Fruit fly (Drosophila melanogaster) whole organism, wandering third instar larva: ENCODE results near the gene Sgs5bis.

Experiments used
- Abd-B ChIP-seq: fragments of >200 bp; optimal IDR thresholded peaks from 2 replicates; lab custom pipeline; 2017; ENCODE audit warnings: missing biosample characterization, missing genetic modification characterization
- CrebA ChIP-seq: fragments of 200-800 bp; sonication (Bioruptor generic); optimal IDR thresholded peaks from 2 replicates; lab custom pipeline; 2016; ENCODE audit warnings: missing biosample characterization, mild to moderate bottlenecking, missing genetic modification characterization, borderline replicate concordance
- Dfd ChIP-seq: fragments of >200 bp; optimal IDR thresholded peaks from 2 replicates; lab custom pipeline; 2017; ENCODE audit warnings: missing biosample characterization, missing genetic modification characterization
- Dif ChIP-seq: fragments of 200-275, 200-300 bp; sonication (Bioruptor generic); optimal IDR thresholded peaks from 2 replicates; lab custom pipeline; 2018; ENCODE audit warnings: missing biosample characterization, missing genetic modification characterization; ENCODE audit not compliant: partially characterized antibody
- GATAd ChIP-seq: sonication (Bioruptor generic); optimal IDR thresholded peaks from 2 replicates; lab custom pipeline; 2016; ENCODE audit warnings: missing biosample characterization, missing genetic modification characterization
- Hnf4 ChIP-seq: fragments of 200-800 bp; sonication (Bioruptor generic); optimal IDR thresholded peaks from 2 replicates; lab custom pipeline; 2016; ENCODE audit warnings: missing biosample characterization, mild to moderate bottlenecking, missing genetic modification characterization
- Hr78 ChIP-seq: fragments of >200 bp; optimal IDR thresholded peaks from 2 replicates; lab custom pipeline; 2017; ENCODE audit warnings: missing biosample characterization, missing genetic modification characterization
- Hr83 ChIP-seq: fragments of 200-300 bp; sonication (Bioruptor generic); optimal IDR thresholded peaks from 2 replicates; lab custom pipeline; 2016; ENCODE audit warnings: missing biosample characterization, mild to moderate bottlenecking, missing genetic modification characterization, moderate library complexity; ENCODE audit not compliant: poor library complexity, severe bottlenecking
- Jra ChIP-seq: sonication (Bioruptor generic); optimal IDR thresholded peaks from 2 replicates; lab custom pipeline; 2016; ENCODE audit warnings: missing biosample characterization, missing genetic modification characterization
- Mio ChIP-seq: sonication (Bioruptor generic); optimal IDR thresholded peaks from 2 replicates; lab custom pipeline; 2016; ENCODE audit warnings: missing biosample characterization, missing genetic modification characterization
- Myc ChIP-seq: fragments of >200 bp; optimal IDR thresholded peaks from 2 replicates; lab custom pipeline; 2017
- N ChIP-seq: fragments of >200 bp; optimal IDR thresholded peaks from 2 replicates; lab custom pipeline; 2018; ENCODE audit warnings: missing biosample characterization, missing external identifiers, missing genetic modification characterization
- Rel ChIP-seq, 2 experiments: fragments of 200-800 bp; sonication (Bioruptor generic) in 1 of 2; optimal IDR thresholded peaks; 2 replicates in 1 of 2; 3 replicates in 1 of 2; lab custom pipeline; 2016 to 2019; ENCODE audit warnings: mild to moderate bottlenecking in 2 of 2, missing biosample characterization in 2 of 2, missing genetic modification characterization in 2 of 2, moderate library complexity in 1 of 2
- Sp1 ChIP-seq: fragments of 200-800 bp; sonication (Bioruptor generic); optimal IDR thresholded peaks from 3 replicates; lab custom pipeline; 2019; ENCODE audit warnings: missing biosample characterization, mild to moderate bottlenecking, missing genetic modification characterization, moderate library complexity
- Vsx2 ChIP-seq: fragments of 200-300, 225-300 bp; sonication (Bioruptor generic); optimal IDR thresholded peaks from 2 replicates; lab custom pipeline; 2018; ENCODE audit warnings: missing biosample characterization, missing genetic modification characterization; ENCODE audit not compliant: partially characterized antibody
- br ChIP-seq: fragments of 200-800 bp; sonication (Bioruptor generic); optimal IDR thresholded peaks from 2 replicates; lab custom pipeline; 2016; ENCODE audit warnings: missing biosample characterization, missing genetic modification characterization
- brk ChIP-seq: fragments of 200-800 bp; sonication (Bioruptor generic); optimal IDR thresholded peaks from 2 replicates; lab custom pipeline; 2016; ENCODE audit warnings: missing biosample characterization, mild to moderate bottlenecking, missing genetic modification characterization
- dl ChIP-seq, 2 experiments: fragments of 175-275, 200-275 bp in 1 of 2; fragments of 200-275 bp in 1 of 2; sonication (Bioruptor generic); optimal IDR thresholded peaks; lab custom pipeline; 2018; ENCODE audit warnings: mild to moderate bottlenecking in 2 of 2, missing biosample characterization in 2 of 2, missing genetic modification characterization in 2 of 2, moderate library complexity in 2 of 2; ENCODE audit not compliant: partially characterized antibody in 2 of 2, insufficient read depth in 1 of 2
- dmrt93B ChIP-seq: fragments of 200-800 bp; sonication (Bioruptor generic); optimal IDR thresholded peaks from 2 replicates; lab custom pipeline; 2018; ENCODE audit warnings: missing biosample characterization, mild to moderate bottlenecking, missing genetic modification characterization
- dsf ChIP-seq: sonication (Bioruptor generic); optimal IDR thresholded peaks from 2 replicates; lab custom pipeline; 2016; ENCODE audit warnings: missing biosample characterization, missing genetic modification characterization, borderline replicate concordance
- ey ChIP-seq: fragments of 200-800 bp; sonication (Bioruptor generic); optimal IDR thresholded peaks from 2 replicates; lab custom pipeline; 2016; ENCODE audit warnings: missing biosample characterization, missing genetic modification characterization
- foxo ChIP-seq, 2 experiments: fragments of 200-800 bp; sonication (Bioruptor generic); optimal IDR thresholded peaks; 2 replicates in 1 of 2; 3 replicates in 1 of 2; lab custom pipeline; 2016 to 2017; ENCODE audit warnings: missing biosample characterization in 2 of 2, missing genetic modification characterization in 2 of 2
- fru ChIP-seq: fragments of 200-800 bp; sonication (Bioruptor generic); optimal IDR thresholded peaks from 3 replicates; lab custom pipeline; 2016; ENCODE audit warnings: missing biosample characterization, mild to moderate bottlenecking, missing genetic modification characterization
- h ChIP-seq: fragments of 200-800 bp; sonication (Bioruptor generic); optimal IDR thresholded peaks from 3 replicates; lab custom pipeline; 2016; ENCODE audit warnings: missing biosample characterization, mild to moderate bottlenecking, missing genetic modification characterization
- jim ChIP-seq: fragments of 175-275, 200-325 bp; sonication (Bioruptor generic); optimal IDR thresholded peaks from 2 replicates; lab custom pipeline; 2016; ENCODE audit warnings: missing biosample characterization, mild to moderate bottlenecking, missing genetic modification characterization
- lola ChIP-seq: fragments of >200 bp; optimal IDR thresholded peaks from 2 replicates; lab custom pipeline; 2017; ENCODE audit warnings: missing biosample characterization, missing genetic modification characterization
- psq ChIP-seq: fragments of 200-800 bp; sonication (Bioruptor generic); optimal IDR thresholded peaks from 3 replicates; lab custom pipeline; 2017; ENCODE audit warnings: missing biosample characterization, mild to moderate bottlenecking, missing genetic modification characterization, moderate library complexity
- tai ChIP-seq: sonication (Bioruptor generic); optimal IDR thresholded peaks from 2 replicates; lab custom pipeline; 2016; ENCODE audit warnings: missing biosample characterization, missing genetic modification characterization
- usp ChIP-seq: fragments of >200 bp; optimal IDR thresholded peaks from 2 replicates; lab custom pipeline; 2017; ENCODE audit warnings: missing biosample characterization, missing genetic modification characterization
- woc ChIP-seq: sonication (Bioruptor generic); optimal IDR thresholded peaks from 2 replicates; lab custom pipeline; 2016; ENCODE audit warnings: missing biosample characterization, mild to moderate bottlenecking, missing genetic modification characterization

Sgs5bis gene

dm6 chr3R:17594086-17594485 is at the start of gene Sgs5bis:
Gene Sgs5bis, plus strand, starts transcription at chr3R:17594386.
- no peak for TF ChIP-seq Myc
- TF ChIP-seq dsf (GFP tag; lab: Kevin White, UChicago), result no peak
- TF ChIP-seq N, result no peak
- TF ChIP-seq Hr78 (GFP tag; lab: Kevin White, UChicago), result no peak
- TF ChIP-seq Jra (GFP tag; lab: Kevin White, UChicago), result no peak
- TF ChIP-seq Sp1, result no peak
- no peak for TF ChIP-seq Vsx2
- TF ChIP-seq Abd-B, result no peak
- no peak for TF ChIP-seq ey (GFP tag; lab: Kevin White, UChicago)
- no peak for TF ChIP-seq jim
- no peak for TF ChIP-seq GATAd (GFP tag; lab: Kevin White, UChicago)
- TF ChIP-seq woc (GFP tag; lab: Kevin White, UChicago), result no peak
- TF ChIP-seq Rel (GFP tag; optimal IDR thresholded peaks at IDR 0.05; lab: Kevin White, UChicago), result no peak
- no peak for TF ChIP-seq Rel (tag; optimal IDR thresholded peaks at IDR 0.05; lab: Kevin White, UChicago)
- no peak for TF ChIP-seq dl (GFP tag; optimal IDR thresholded peaks at IDR 0.05; lab: Kevin White, UChicago; ENCODE audit: insufficient read depth in 1 of 2, partially characterized antibody in 2 of 2)
- no peak for TF ChIP-seq h (GFP tag; lab: Kevin White, UChicago)
- TF ChIP-seq tai, result no peak
- no peak for TF ChIP-seq psq

dm6 chr3R:17544594-17544993 is 49.6 kb upstream of the Sgs5bis start:
- TF ChIP-seq br (GFP tag; lab: Kevin White, UChicago), result no peak
- peak; percentile 94 for TF ChIP-seq Dfd (GFP tag; lab: Kevin White, UChicago)
- TF ChIP-seq, all 38 proteins: peak for 1

- TF ChIP-seq CrebA (GFP tag; lab: Kevin White, UChicago) (no peak), Abd-B (no peak), Hr83 (GFP tag; lab: Kevin White, UChicago) (no peak), dmrt93B (GFP tag; lab: Kevin White, UChicago) (no peak), usp (GFP tag; lab: Kevin White, UChicago) (no peak), dl (GFP tag; optimal IDR thresholded peaks at IDR 0.05; lab: Kevin White, UChicago; ENCODE audit: insufficient read depth in 1 of 2, partially characterized antibody in 2 of 2) (no peak), Hnf4 (GFP tag; lab: Kevin White, UChicago) (no peak), tai (no peak), fru (no peak), brk (GFP tag; lab: Kevin White, UChicago) (no peak), Mio (GFP tag; lab: Kevin White, UChicago) (no peak), Dif (GFP tag; lab: Kevin White, UChicago) (no peak)
Observed at dm6 chr3R:17546115-17546705, 48.0 kb upstream of the Sgs5bis start, which contains the start of gene Prx3. Gene Prx3, minus strand, starts transcription at chr3R:17546531.

dm6 chr3R:17549985-17550384 is 44.2 kb upstream of the Sgs5bis start:
- TF ChIP-seq GATAd (GFP tag; lab: Kevin White, UChicago) (no peak), foxo (GFP tag; optimal IDR thresholded peaks at IDR 0.05; lab: Kevin White, UChicago) (no peak), psq (no peak), Jra (GFP tag; lab: Kevin White, UChicago) (no peak), usp (GFP tag; lab: Kevin White, UChicago) (no peak), lola (GFP tag; lab: Kevin White, UChicago) (no peak), fru (no peak), Hr83 (GFP tag; lab: Kevin White, UChicago) (no peak), Mio (GFP tag; lab: Kevin White, UChicago) (no peak), Dfd (GFP tag; lab: Kevin White, UChicago) (no peak), jim (no peak), h (GFP tag; lab: Kevin White, UChicago) (no peak), Dif (GFP tag; lab: Kevin White, UChicago) (no peak), Vsx2 (no peak)
